Worm (Caenorhabditis elegans): ENCODE measurements around the gene C52G5.2.

The C52G5.2 gene

DNA sequence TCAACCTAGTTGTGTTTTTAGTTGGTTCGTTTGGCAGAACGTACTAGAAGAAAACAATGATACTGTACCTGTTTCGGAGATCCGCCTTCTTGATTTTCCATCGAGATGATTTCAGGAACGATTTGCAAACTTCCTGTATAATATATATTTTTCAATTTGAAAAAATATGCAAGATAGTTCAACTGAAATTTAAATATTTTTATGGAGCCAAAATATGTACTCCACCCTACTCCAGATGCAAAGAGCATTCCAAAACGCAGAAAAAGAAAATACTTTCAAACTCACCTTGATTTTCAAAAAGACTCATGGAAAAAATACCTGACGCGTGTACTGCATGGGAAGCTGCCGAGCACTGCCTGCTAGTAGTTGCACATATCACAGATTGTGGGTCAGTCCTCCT lies 29.6 kb upstream of the C52G5.2 start, which contains the start of gene gei-3:
Gene gei-3 (minus strand): TSS at position 101 of the 400 bp plus-strand sequence.
- TF ChIP-seq snpc-4 (tag; optimal IDR thresholded peaks at IDR 0.05) (no peak), elt-1 (tag; optimal IDR thresholded peaks at IDR 0.05; ENCODE audit: borderline replicate concordance, insufficient read depth) (no peak), lin-13 (tag; optimal IDR thresholded peaks at IDR 0.05) (no peak), ham-2 (GFP tag; optimal IDR thresholded peaks at IDR 0.05) (no peak), zip-8 (tag; optimal IDR thresholded peaks at IDR 0.05) (no peak), mls-2 (tag; optimal IDR thresholded peaks at IDR 0.05) (no peak), cnd-1 (tag; optimal IDR thresholded peaks at IDR 0.05) (no peak), sem-2 (GFP tag; optimal IDR thresholded peaks at IDR 0.05) (no peak), pha-4 (tag; optimal IDR thresholded peaks at IDR 0.05) (no peak), ceh-83 (GFP tag; optimal IDR thresholded peaks at IDR 0.05) (no peak)

DNA sequence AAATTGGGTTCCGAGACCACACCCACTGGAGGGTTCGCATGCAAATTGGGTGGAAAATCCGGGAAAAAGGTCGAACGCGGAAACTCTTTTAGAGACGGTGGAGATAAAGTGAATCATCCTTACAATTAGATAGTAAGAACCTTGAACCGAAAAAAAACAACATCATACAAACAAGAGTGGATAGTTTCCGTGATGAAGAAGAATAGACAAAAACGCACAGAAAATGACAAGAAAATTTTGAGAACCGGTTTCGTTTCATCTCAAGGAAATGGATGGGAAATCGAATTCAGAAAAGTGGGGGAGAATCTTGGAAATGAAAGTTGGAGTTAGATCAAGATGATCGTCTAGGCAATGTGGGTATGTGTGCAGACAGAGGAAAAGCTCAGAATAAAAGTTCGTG lies 27.7 kb upstream of the C52G5.2 start:
- TF ChIP-seq mep-1 (tag; optimal IDR thresholded peaks at IDR 0.05) (no peak), ceh-83 (GFP tag; optimal IDR thresholded peaks at IDR 0.05) (no peak), pha-4 (tag; optimal IDR thresholded peaks at IDR 0.05) (no peak), nhr-237 (tag; optimal IDR thresholded peaks at IDR 0.05) (no peak), hlh-1 (tag; optimal IDR thresholded peaks at IDR 0.05) (no peak), unc-39 (tag; optimal IDR thresholded peaks at IDR 0.05) (no peak), nhr-2 (tag; optimal IDR thresholded peaks at IDR 0.05) (no peak), cnd-1 (tag; optimal IDR thresholded peaks at IDR 0.05) (no peak), sptf-1 (tag; optimal IDR thresholded peaks at IDR 0.05) (no peak), ceh-39 (tag; optimal IDR thresholded peaks at IDR 0.05) (no peak), flh-1 (GFP tag; optimal IDR thresholded peaks at IDR 0.05) (no peak)

- TF ChIP-seq blmp-1 (tag; optimal IDR thresholded peaks at IDR 0.05) (no peak), unc-39 (tag; optimal IDR thresholded peaks at IDR 0.05) (no peak), drap-1 (GFP tag; optimal IDR thresholded peaks at IDR 0.05) (no peak)
Observed at ce11 chrX:12818768-12819167, 24.3 kb upstream of the C52G5.2 start.

DNA sequence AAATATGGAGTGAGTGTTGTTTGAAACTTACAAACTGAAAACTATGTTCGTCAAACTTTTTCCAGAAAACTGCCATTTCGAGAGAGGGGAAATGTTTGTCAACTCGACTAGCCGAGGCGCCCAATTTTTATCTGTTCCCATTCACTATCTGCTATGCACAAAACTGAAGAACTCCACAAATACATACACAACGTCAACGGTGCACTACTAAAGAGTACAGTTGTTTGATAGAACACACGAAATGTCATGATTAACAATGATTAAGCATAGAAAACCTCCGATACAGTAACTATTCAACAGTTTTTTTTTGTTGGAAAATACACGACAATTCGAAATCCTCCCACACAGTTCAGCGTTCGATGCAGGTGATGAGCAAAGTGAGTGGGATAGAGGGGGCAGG lies 23.6 kb upstream of the C52G5.2 start:
- no peak for TF ChIP-seq sem-2 (GFP tag; optimal IDR thresholded peaks at IDR 0.05)

ce11 chrX:12825174-12825573 lies 17.9 kb upstream of the C52G5.2 start:
- TF ChIP-seq ceh-43 (GFP tag; optimal IDR thresholded peaks at IDR 0.05) (no peak), elt-1 (tag; optimal IDR thresholded peaks at IDR 0.05; ENCODE audit: borderline replicate concordance, insufficient read depth) (no peak), mls-2 (tag; optimal IDR thresholded peaks at IDR 0.05) (no peak), nhr-28 (tag; optimal IDR thresholded peaks at IDR 0.05) (no peak), blmp-1 (tag; optimal IDR thresholded peaks at IDR 0.05) (no peak), drap-1 (GFP tag; optimal IDR thresholded peaks at IDR 0.05) (no peak), unc-39 (tag; optimal IDR thresholded peaks at IDR 0.05) (no peak)

- TF ChIP-seq elt-1 (tag; optimal IDR thresholded peaks at IDR 0.05; ENCODE audit: borderline replicate concordance, insufficient read depth) = no peak
- TF ChIP-seq ceh-39 (tag; optimal IDR thresholded peaks at IDR 0.05) = no peak
- TF ChIP-seq nhr-2 (tag; optimal IDR thresholded peaks at IDR 0.05) = no peak
- no peak for TF ChIP-seq ces-1 (GFP tag; optimal IDR thresholded peaks at IDR 0.05)
- no peak for TF ChIP-seq tbx-8 (GFP tag; optimal IDR thresholded peaks at IDR 0.05)
- TF ChIP-seq sem-2 (GFP tag; optimal IDR thresholded peaks at IDR 0.05) = no peak
- TF ChIP-seq nhr-12 (tag; optimal IDR thresholded peaks at IDR 0.05) = no peak
- no peak for TF ChIP-seq zip-8 (tag; optimal IDR thresholded peaks at IDR 0.05)
- no peak for TF ChIP-seq mep-1 (tag; optimal IDR thresholded peaks at IDR 0.05)
Observed at ce11 chrX:12826782-12827181, 16.3 kb upstream of the C52G5.2 start.

DNA sequence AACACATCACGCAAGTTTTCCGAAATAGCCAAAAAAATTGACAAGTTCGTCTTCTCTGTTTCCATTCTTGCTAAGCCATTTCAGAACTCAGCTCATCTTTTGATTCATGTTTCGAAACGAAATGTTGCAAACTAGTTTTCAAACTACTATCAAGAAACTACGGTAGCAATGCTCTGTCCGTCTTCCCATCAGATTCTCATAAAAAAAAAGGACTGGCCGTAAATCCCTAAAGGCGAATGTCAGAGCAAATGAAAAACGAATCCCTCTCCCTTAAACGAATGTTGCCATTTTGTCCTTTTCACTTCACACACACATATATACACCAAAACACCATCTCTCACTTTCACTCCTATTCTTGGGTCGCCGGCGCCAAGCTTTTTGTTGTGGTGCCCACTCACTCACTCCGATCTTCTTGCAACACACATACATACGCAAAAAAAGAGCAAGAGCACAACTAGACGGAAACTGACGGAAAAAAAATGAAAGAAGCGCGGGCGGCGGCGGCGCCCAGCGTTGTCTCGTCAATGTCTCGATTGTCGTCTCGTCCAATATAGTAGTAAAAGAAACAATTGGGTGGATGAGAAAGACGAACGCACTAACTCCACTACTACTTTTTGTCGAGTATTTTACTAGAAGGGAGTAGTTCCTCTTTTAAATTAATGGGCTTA lies 15.2 kb upstream of the C52G5.2 start:
- TF ChIP-seq mep-1 (tag; optimal IDR thresholded peaks at IDR 0.05) (no peak), drap-1 (GFP tag; optimal IDR thresholded peaks at IDR 0.05) (no peak), ces-1 (GFP tag; optimal IDR thresholded peaks at IDR 0.05) (no peak), unc-120 (tag; optimal IDR thresholded peaks at IDR 0.05; ENCODE audit: poor library complexity, severe bottlenecking) (no peak), ceh-83 (GFP tag; optimal IDR thresholded peaks at IDR 0.05) (no peak)

Measured in whole organism, mixed stage, embryonic.